Fruit fly (Drosophila melanogaster): ENCODE data around the gene CG33665.

dm6 chrX:6527680-6528079 lies 49.0 kb upstream of the CG33665 start, which contains the start of gene CG3342:
- no peak for TF ChIP-seq psq (GFP tag; optimal IDR thresholded peaks at IDR 0.05)
- TF ChIP-seq usp (GFP tag; optimal IDR thresholded peaks at IDR 0.05), result no peak
- TF ChIP-seq Sp1 (GFP tag; optimal IDR thresholded peaks at IDR 0.05), result no peak
- no peak for TF ChIP-seq ey (GFP tag; optimal IDR thresholded peaks at IDR 0.05)
- TF ChIP-seq Mio (GFP tag; optimal IDR thresholded peaks at IDR 0.05), result no peak

All from whole organism, wandering third instar larva.